Worm (Caenorhabditis elegans) whole organism, L2 larva: ENCODE results near the gene F55G11.4.

Source experiments
- C34F6.9 ChIP-seq: fragments of 150-350 bp; optimal IDR thresholded peaks from 2 replicates; lab custom pipeline; 2014; ENCODE audit warnings: missing biosample characterization, missing genetic modification characterization
- Y55F3AM.14 ChIP-seq: fragments of 200-800 bp; sonication (Bioruptor generic); optimal IDR thresholded peaks from 2 replicates; lab custom pipeline; 2018; ENCODE audit warnings: mild to moderate bottlenecking, missing genetic modification characterization, missing compliant biosample characterization
- aly-2 ChIP-seq: fragments of 150-350 bp; optimal IDR thresholded peaks from 2 replicates; lab custom pipeline; 2014; ENCODE audit warnings: missing biosample characterization, missing genetic modification characterization
- blmp-1 ChIP-seq: sonication (generic microtip); optimal IDR thresholded peaks from 2 replicates; lab custom pipeline; 2017; ENCODE audit warnings: missing genetic modification characterization, mild to moderate bottlenecking, missing compliant biosample characterization, antibody characterized with exemption, moderate library complexity; ENCODE audit not compliant: insufficient read depth
- ceh-82 ChIP-seq: fragments of 150-350 bp; optimal IDR thresholded peaks from 2 replicates; lab custom pipeline; 2014; ENCODE audit warnings: missing biosample characterization, missing genetic modification characterization
- crh-2 ChIP-seq: sonication (generic microtip); optimal IDR thresholded peaks from 2 replicates; lab custom pipeline; 2017; ENCODE audit warnings: missing biosample characterization, missing genetic modification characterization
- egl-27 ChIP-seq: sonication (generic microtip); optimal IDR thresholded peaks from 3 replicates; lab custom pipeline; 2017; ENCODE audit warnings: missing biosample characterization, missing genetic modification reagents, missing genetic modification characterization
- fos-1 ChIP-seq: fragments of 150-350 bp; optimal IDR thresholded peaks from 2 replicates; lab custom pipeline; 2014; ENCODE audit warnings: missing biosample characterization, missing genetic modification characterization
- gmeb-1 ChIP-seq: fragments of 150-350 bp; optimal IDR thresholded peaks from 2 replicates; lab custom pipeline; 2014; ENCODE audit warnings: missing biosample characterization, missing genetic modification characterization
- lin-11 ChIP-seq: fragments of 150-350 bp; sonication (generic microtip); optimal IDR thresholded peaks from 2 replicates; lab custom pipeline; 2014; ENCODE audit warnings: missing biosample characterization, missing genetic modification characterization, inconsistent platforms, mixed read lengths
- lin-13 ChIP-seq: fragments of 150-350 bp; optimal IDR thresholded peaks from 2 replicates; lab custom pipeline; 2014; ENCODE audit warnings: missing biosample characterization, missing genetic modification reagents, missing genetic modification characterization
- lsy-2 ChIP-seq, 2 experiments: fragments of 150-350 bp in 1 of 2; sonication (generic microtip) in 1 of 2; optimal IDR thresholded peaks; 2 replicates each; lab custom pipeline; 2014 to 2017; ENCODE audit warnings: missing biosample characterization in 2 of 2, missing genetic modification characterization in 2 of 2
- mab-5 ChIP-seq: fragments of 150-350 bp; optimal IDR thresholded peaks from 2 replicates; lab custom pipeline; 2014; ENCODE audit warnings: missing biosample characterization, missing genetic modification characterization
- mbf-1 ChIP-seq: sonication (generic microtip); optimal IDR thresholded peaks from 2 replicates; lab custom pipeline; 2017; ENCODE audit warnings: missing biosample characterization, missing genetic modification characterization
- nhr-10 ChIP-seq: sonication (generic microtip); optimal IDR thresholded peaks from 2 replicates; lab custom pipeline; 2017; ENCODE audit warnings: missing biosample characterization, missing genetic modification characterization
- nhr-129 ChIP-seq: fragments of 150-350 bp; optimal IDR thresholded peaks from 2 replicates; lab custom pipeline; 2014; ENCODE audit warnings: missing biosample characterization, missing genetic modification characterization
- nhr-21 ChIP-seq: fragments of 150-350 bp; optimal IDR thresholded peaks from 2 replicates; lab custom pipeline; 2014; ENCODE audit warnings: missing biosample characterization, missing genetic modification characterization
- nhr-23 ChIP-seq: fragments of 150-350 bp; optimal IDR thresholded peaks from 2 replicates; lab custom pipeline; 2014; ENCODE audit warnings: missing biosample characterization, missing genetic modification reagents, missing genetic modification characterization
- nhr-237 ChIP-seq: fragments of 150-350 bp; optimal IDR thresholded peaks from 2 replicates; lab custom pipeline; 2014; ENCODE audit warnings: missing biosample characterization, missing genetic modification characterization
- nhr-25 ChIP-seq: fragments of 150-350 bp; sonication (generic microtip); optimal IDR thresholded peaks from 3 replicates; lab custom pipeline; 2014; ENCODE audit warnings: missing biosample characterization, missing genetic modification characterization
- nhr-6 ChIP-seq: fragments of 150-350 bp; optimal IDR thresholded peaks from 2 replicates; lab custom pipeline; 2014; ENCODE audit warnings: missing biosample characterization, missing genetic modification characterization
- nhr-77 ChIP-seq: fragments of 150-350 bp; optimal IDR thresholded peaks from 2 replicates; lab custom pipeline; 2014; ENCODE audit warnings: missing biosample characterization, missing genetic modification characterization
- sma-3 ChIP-seq: sonication (generic microtip); optimal IDR thresholded peaks from 2 replicates; lab custom pipeline; 2016; ENCODE audit warnings: missing genetic modification reagents, missing genetic modification characterization, missing compliant biosample characterization
- sma-9 ChIP-seq, 2 experiments: fragments of 150-350 bp in 1 of 2; sonication (generic microtip) in 1 of 2; optimal IDR thresholded peaks; 2 replicates each; lab custom pipeline; 2014 to 2016; ENCODE audit warnings: missing genetic modification characterization in 2 of 2, mild to moderate bottlenecking in 1 of 2, missing biosample characterization in 1 of 2, missing compliant biosample characterization in 1 of 2, missing genetic modification reagents in 1 of 2, moderate library complexity in 1 of 2
- snpc-4 ChIP-seq: fragments of 150-350 bp; optimal IDR thresholded peaks from 2 replicates; lab custom pipeline; 2014; ENCODE audit warnings: missing biosample characterization, missing genetic modification characterization
- unc-39 ChIP-seq: fragments of 150-350 bp; optimal IDR thresholded peaks from 2 replicates; lab custom pipeline; 2014; ENCODE audit warnings: missing biosample characterization, missing genetic modification characterization
- zag-1 ChIP-seq: fragments of 150-350 bp; optimal IDR thresholded peaks from 2 replicates; lab custom pipeline; 2014; ENCODE audit warnings: missing biosample characterization, missing genetic modification characterization
- ztf-11 ChIP-seq: sonication (generic microtip); optimal IDR thresholded peaks from 2 replicates; lab custom pipeline; 2017; ENCODE audit warnings: missing biosample characterization, missing genetic modification characterization

F55G11.4 gene

DNA sequence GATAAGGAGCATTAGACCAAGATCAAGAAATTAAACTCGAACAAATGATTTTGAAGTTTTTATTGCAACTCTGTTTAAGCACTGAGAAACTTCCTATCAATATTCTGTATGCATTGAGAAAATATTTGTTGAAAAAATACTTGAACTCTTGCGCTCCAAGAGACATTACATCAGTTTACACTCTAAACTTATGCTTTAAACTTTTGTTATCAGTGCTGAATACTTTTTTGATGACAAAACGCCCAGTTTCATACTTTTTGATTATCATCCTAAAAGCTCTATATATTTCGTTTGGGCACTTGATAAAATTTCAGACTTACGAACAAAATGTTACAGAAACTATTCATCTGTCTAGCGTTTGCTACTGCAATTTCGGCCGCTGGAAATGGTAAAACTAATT is 2.6 kb downstream of the F55G11.4 start, which contains the start of gene dod-17:
Gene dod-17, plus strand, starts transcription at position 323 of the 400 bp plus-strand sequence.
- TF ChIP-seq blmp-1 (tag; lab: Kevin White, UChicago) (no peak), fos-1 (tag; lab: Kevin White, UChicago) (peak; percentile 56), C34F6.9 (tag; lab: Kevin White, UChicago) (no peak), mab-5 (no peak)

- TF ChIP-seq nhr-10 (no peak), lin-11 (tag; lab: Kevin White, UChicago) (no peak), snpc-4 (tag; lab: Kevin White, UChicago) (no peak), nhr-237 (no peak), Y55F3AM.14 (GFP tag; lab: Kevin White, UChicago) (no peak)
Observed at ce11 chrIV:12977650-12978049, 4.2 kb downstream of the F55G11.4 start.

DNA sequence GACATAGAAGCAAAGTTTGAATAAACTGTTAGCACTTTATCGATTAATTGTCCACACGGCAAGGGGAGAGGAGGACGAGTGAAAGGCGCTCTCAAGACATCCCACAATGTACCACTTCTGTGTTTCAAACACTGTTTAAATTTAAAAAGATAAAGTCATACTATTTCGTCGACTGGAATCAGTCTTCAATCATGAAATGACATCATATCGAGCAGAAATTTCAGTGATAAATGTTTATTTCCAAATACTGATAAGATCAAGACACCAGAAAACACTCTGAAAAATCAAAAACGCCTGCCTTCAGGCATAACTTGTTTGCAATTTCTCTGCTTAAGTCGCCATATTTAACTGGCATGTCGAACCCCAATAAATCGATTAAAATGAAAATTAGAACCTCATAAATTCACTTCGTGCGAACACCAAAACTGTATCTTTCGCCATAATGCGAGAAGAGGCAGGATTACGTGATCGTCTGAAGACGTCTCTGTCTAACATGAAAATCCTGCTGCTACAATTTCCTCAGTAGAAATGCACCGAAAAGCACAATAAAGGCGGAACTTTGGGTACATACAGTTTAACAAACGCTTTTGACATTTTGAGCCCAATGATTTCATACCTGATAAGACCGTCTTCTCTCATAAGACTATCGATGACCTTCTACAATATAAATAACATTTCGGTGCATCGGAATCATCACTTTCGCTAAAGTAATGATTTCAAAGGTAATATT is 5.0 kb downstream of the F55G11.4 start, which contains the start of gene K10D11.2:
Gene K10D11.2, plus strand, starts transcription at position 680 of the 730 bp plus-strand sequence.
- no peak for TF ChIP-seq nhr-25
- TF ChIP-seq sma-9 (GFP tag; optimal IDR thresholded peaks at IDR 0.05; lab: Kevin White, UChicago): peak; percentile 34
- no peak for TF ChIP-seq sma-9 (tag; optimal IDR thresholded peaks at IDR 0.05; lab: Kevin White, UChicago)
- peak; percentile 46 for TF ChIP-seq fos-1 (tag; lab: Kevin White, UChicago)

- TF ChIP-seq nhr-6 (tag; lab: Kevin White, UChicago): no peak
- peak; percentile 64 for TF ChIP-seq fos-1 (tag; lab: Kevin White, UChicago)
- TF ChIP-seq lsy-2 (tag; optimal IDR thresholded peaks at IDR 0.05; lab: Kevin White, UChicago): no peak
- TF ChIP-seq nhr-10: no peak
- no peak for TF ChIP-seq Y55F3AM.14 (GFP tag; lab: Kevin White, UChicago)
- no peak for TF ChIP-seq nhr-129 (tag; lab: Kevin White, UChicago)
Observed at ce11 chrIV:12985961-12986360, 12.5 kb downstream of the F55G11.4 start, which contains the start of gene K10D11.3. K10D11.3 (minus strand) TSS chrIV:12986134.

ce11 chrIV:12989355-12989754 is 15.9 kb downstream of the F55G11.4 start, which contains the start of gene K10D11.6:
K10D11.6 (minus strand) TSS chrIV:12989455.
- peak; percentile 7 for TF ChIP-seq fos-1 (tag; lab: Kevin White, UChicago)
- TF ChIP-seq lsy-2 (tag; optimal IDR thresholded peaks at IDR 0.05; lab: Kevin White, UChicago): no peak
- no peak for TF ChIP-seq nhr-129 (tag; lab: Kevin White, UChicago)
- TF ChIP-seq, all 48 proteins: peak for 1

DNA sequence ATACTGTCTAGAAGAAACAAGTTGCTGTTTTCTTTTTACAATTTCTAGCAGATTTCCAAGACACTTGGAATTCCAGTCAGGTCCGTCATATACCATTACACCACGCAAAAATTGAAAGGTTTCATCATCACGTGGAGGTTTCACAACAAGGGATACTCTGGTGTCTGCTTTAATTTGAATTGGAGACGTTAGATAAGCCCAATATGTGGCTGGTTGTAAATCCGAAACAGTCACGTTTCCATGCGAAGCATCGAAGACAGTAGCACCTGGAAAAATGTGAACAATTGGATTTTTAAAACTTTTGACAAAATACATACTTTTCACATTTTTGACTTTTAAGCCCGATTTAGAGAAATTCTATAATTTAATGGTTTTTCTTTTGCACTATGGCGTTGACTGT is 17.2 kb downstream of the F55G11.4 start:
- TF ChIP-seq C34F6.9 (tag; lab: Kevin White, UChicago) (no peak), nhr-237 (no peak), snpc-4 (tag; lab: Kevin White, UChicago) (no peak), nhr-77 (no peak), nhr-21 (tag; lab: Kevin White, UChicago) (no peak), unc-39 (no peak), lin-13 (GFP tag; lab: Kevin White, UChicago) (no peak), egl-27 (tag; lab: Kevin White, UChicago) (no peak), gmeb-1 (tag; lab: Kevin White, UChicago) (no peak), crh-2 (no peak), nhr-10 (no peak), Y55F3AM.14 (GFP tag; lab: Kevin White, UChicago) (no peak), sma-9 (GFP tag; optimal IDR thresholded peaks at IDR 0.05; lab: Kevin White, UChicago) (no peak), sma-9 (tag; optimal IDR thresholded peaks at IDR 0.05; lab: Kevin White, UChicago) (no peak), sma-3 (GFP tag; lab: Kevin White, UChicago) (no peak), mbf-1 (tag; lab: Kevin White, UChicago) (no peak), nhr-23 (no peak), ceh-82 (tag; lab: Kevin White, UChicago) (no peak), zag-1 (tag; lab: Kevin White, UChicago) (no peak), ztf-11 (tag; lab: Kevin White, UChicago) (no peak)

- peak; percentile 94 for TF ChIP-seq fos-1 (tag; lab: Kevin White, UChicago)
- TF ChIP-seq aly-2 (tag; lab: Kevin White, UChicago): no peak
- no peak for TF ChIP-seq egl-27 (tag; lab: Kevin White, UChicago)
- TF ChIP-seq, all 48 proteins: peak for 1
Observed at ce11 chrIV:12991629-12992028, 18.2 kb downstream of the F55G11.4 start, which contains the start of gene K10D11.5. K10D11.5 (minus strand) TSS chrIV:12991843.
